Worm (Caenorhabditis elegans) whole organism, L2 larva: ENCODE results near the gene T01D1.8.
A peak's percentile ranks its signal among the peaks of the same experiment; 100 is the strongest.

Experiments used
- alr-1 ChIP-seq: fragments of 150-350 bp; optimal IDR thresholded peaks from 2 replicates; lab custom pipeline; 2014; ENCODE audit warnings: missing biosample characterization, missing genetic modification characterization
- aly-2 ChIP-seq: fragments of 150-350 bp; optimal IDR thresholded peaks from 2 replicates; lab custom pipeline; 2014; ENCODE audit warnings: missing biosample characterization, missing genetic modification characterization
- gmeb-1 ChIP-seq: fragments of 150-350 bp; optimal IDR thresholded peaks from 2 replicates; lab custom pipeline; 2014; ENCODE audit warnings: missing biosample characterization, missing genetic modification characterization
- lin-11 ChIP-seq: fragments of 150-350 bp; sonication (generic microtip); optimal IDR thresholded peaks from 2 replicates; lab custom pipeline; 2014; ENCODE audit warnings: missing biosample characterization, missing genetic modification characterization, inconsistent platforms, mixed read lengths
- lin-39 ChIP-seq: fragments of 150-350 bp; optimal IDR thresholded peaks from 2 replicates; lab custom pipeline; 2014; ENCODE audit warnings: missing biosample characterization, missing genetic modification reagents, missing genetic modification characterization
- lsy-2 ChIP-seq, 2 experiments: fragments of 150-350 bp in 1 of 2; sonication (generic microtip) in 1 of 2; optimal IDR thresholded peaks; 2 replicates each; lab custom pipeline; 2014 to 2017; ENCODE audit warnings: missing biosample characterization in 2 of 2, missing genetic modification characterization in 2 of 2
- nhr-6 ChIP-seq: fragments of 150-350 bp; optimal IDR thresholded peaks from 2 replicates; lab custom pipeline; 2014; ENCODE audit warnings: missing biosample characterization, missing genetic modification characterization
- skn-1 ChIP-seq: sonication (generic microtip); optimal IDR thresholded peaks from 2 replicates; lab custom pipeline; 2017; ENCODE audit warnings: missing biosample characterization, missing genetic modification characterization
- unc-39 ChIP-seq: fragments of 150-350 bp; optimal IDR thresholded peaks from 2 replicates; lab custom pipeline; 2014; ENCODE audit warnings: missing biosample characterization, missing genetic modification characterization
- ztf-4 ChIP-seq: fragments of 150-350 bp; optimal IDR thresholded peaks from 2 replicates; lab custom pipeline; 2014; ENCODE audit warnings: missing biosample characterization, missing genetic modification characterization

ce11 chrII:161275-161674 is 25.3 kb upstream of the T01D1.8 start:
- TF ChIP-seq aly-2 (tag; lab: Kevin White, UChicago), result no peak
- TF ChIP-seq lsy-2 (tag; optimal IDR thresholded peaks at IDR 0.05; lab: Kevin White, UChicago), result peak in 1 of 2 experiments; percentile 36
- TF ChIP-seq gmeb-1, result no peak
- no peak for TF ChIP-seq ztf-4 (tag; lab: Kevin White, UChicago)
- no peak for TF ChIP-seq lin-11 (tag; lab: Kevin White, UChicago)
- no peak for TF ChIP-seq unc-39 (tag; lab: Kevin White, UChicago)
- TF ChIP-seq alr-1, result no peak
- TF ChIP-seq lin-39 (tag; lab: Kevin White, UChicago), result no peak
- TF ChIP-seq nhr-6 (tag; lab: Kevin White, UChicago), result no peak
- TF ChIP-seq skn-1, result no peak
